Fruit fly (Drosophila melanogaster): ENCODE results near the gene CG2187.

DNA sequence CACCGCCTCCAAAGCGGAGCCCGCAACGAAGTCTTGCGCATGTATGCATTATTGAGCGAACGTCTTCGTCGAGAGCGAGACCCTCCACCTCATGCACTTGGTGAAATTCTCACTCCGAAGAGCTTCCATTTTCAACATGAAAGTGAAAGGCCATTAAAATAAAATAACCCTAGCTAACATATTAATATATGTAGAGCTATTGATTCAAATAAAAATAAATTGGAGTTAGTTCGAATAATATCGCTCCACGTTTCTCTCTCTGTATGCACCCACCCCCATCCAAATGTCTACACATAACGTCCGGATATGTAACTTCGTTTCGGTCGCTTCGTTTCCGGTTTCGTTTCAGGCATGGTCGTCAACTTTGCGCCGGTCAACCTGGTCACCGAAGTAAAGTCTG is 17.2 kb downstream of the CG2187 start:
- TF ChIP-seq Ets96B (tag; optimal IDR thresholded peaks at IDR 0.05) = peak; percentile 7
- no peak for TF ChIP-seq CG11294 (GFP tag; IDR thresholded peaks at IDR 0.05)
- TF ChIP-seq svp (GFP tag) = no peak
- TF ChIP-seq CG7368 (GFP tag; optimal IDR thresholded peaks at IDR 0.05) = no peak
- no peak for TF ChIP-seq net (GFP tag; optimal IDR thresholded peaks at IDR 0.05)
- TF ChIP-seq CG34406 (GFP tag; optimal IDR thresholded peaks at IDR 0.05) = no peak
- TF ChIP-seq lz (GFP tag; optimal IDR thresholded peaks at IDR 0.05) = no peak
- TF ChIP-seq CG31627 (GFP tag; optimal IDR thresholded peaks at IDR 0.05) = no peak

Measured in whole organism, prepupa.